Worm (Caenorhabditis elegans) whole organism, L4 larva: ENCODE measurements around the gene R13D7.2.

Experiments used
- ctbp-1 ChIP-seq: fragments of 200-800 bp; sonication (Bioruptor generic); IDR thresholded peaks from 2 replicates; pipeline ENCODE4 v1.3.6; 2022; ENCODE audit warnings: missing genetic modification reagents, missing genetic modification characterization, missing compliant biosample characterization
- fos-1 ChIP-seq: fragments of 150-350 bp; optimal IDR thresholded peaks from 2 replicates; lab custom pipeline; 2014; ENCODE audit warnings: missing biosample characterization, missing genetic modification characterization
- nhr-111 ChIP-seq: fragments of 200-800 bp; sonication (Bioruptor generic); optimal IDR thresholded peaks from 2 replicates; lab custom pipeline; 2018; ENCODE audit warnings: mild to moderate bottlenecking, missing genetic modification characterization, missing compliant biosample characterization
- pha-4 ChIP-seq, 2 experiments: fragments of 150-350 bp in 1 of 2; fragments of 200-800 bp in 1 of 2; sonication (Bioruptor generic) in 1 of 2; IDR thresholded peaks in 1 of 2; optimal IDR thresholded peaks in 1 of 2; 2 replicates each; pipeline versions ENCODE4 v1.3.6 to Lab custom; 2014 to 2022; ENCODE audit warnings: missing genetic modification characterization in 2 of 2, missing genetic modification reagents in 2 of 2, missing biosample characterization in 1 of 2, missing compliant biosample characterization in 1 of 2
- spr-3 ChIP-seq: fragments of 200-800 bp; sonication (Bioruptor generic); optimal IDR thresholded peaks from 2 replicates; lab custom pipeline; 2018; ENCODE audit warnings: mild to moderate bottlenecking, missing genetic modification characterization, missing compliant biosample characterization

DNA sequence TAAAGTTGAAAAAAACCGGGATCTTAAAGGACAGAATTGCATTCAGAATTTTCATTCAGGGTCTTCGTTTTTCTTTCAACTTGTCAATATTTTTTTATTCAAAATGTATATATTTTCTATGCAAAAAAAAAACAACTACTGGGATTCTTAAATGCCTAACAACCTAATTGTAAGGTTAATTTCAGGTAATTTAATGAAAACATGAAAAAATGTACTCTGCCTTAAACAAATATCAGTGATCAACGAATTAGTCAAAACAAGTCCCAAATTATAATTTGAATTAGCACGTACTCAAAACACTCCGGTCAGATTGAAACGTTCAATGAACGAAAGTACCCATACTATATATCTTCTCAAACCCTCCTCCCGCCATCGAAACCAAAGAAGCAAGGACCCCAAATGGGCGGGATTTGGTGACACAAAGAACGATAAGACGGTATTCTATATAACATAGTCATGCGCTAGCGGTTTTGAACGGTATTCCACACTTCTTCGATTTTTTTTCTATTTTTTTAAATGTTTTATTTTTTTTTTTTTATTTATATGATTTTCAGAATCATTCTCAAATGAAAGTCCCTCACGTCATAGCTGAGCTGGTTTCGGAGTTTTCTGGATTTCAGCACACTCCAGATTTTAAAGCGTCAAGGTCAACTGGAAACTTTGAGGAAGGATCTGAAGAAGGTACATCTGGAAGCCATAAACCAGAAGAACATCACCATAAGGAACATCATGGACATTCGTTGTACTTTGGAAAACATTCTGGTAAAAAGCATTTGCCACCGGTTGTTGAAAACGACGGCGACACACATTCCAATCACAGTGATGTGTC lies 25.9 kb downstream of the R13D7.2 start, which contains the start of the genes ddo-2 and F25E5.8:
- TF ChIP-seq pha-4 (GFP tag; IDR thresholded peaks at IDR 0.05; lab: Robert Waterston, UW) (no peak), pha-4 (tag; optimal IDR thresholded peaks at IDR 0.05; lab: Kevin White, UChicago) (no peak), nhr-111 (GFP tag; lab: Kevin White, UChicago) (no peak), ctbp-1 (GFP tag; lab: Robert Waterston, UW) (no peak), spr-3 (GFP tag; lab: Kevin White, UChicago) (no peak), fos-1 (tag; lab: Kevin White, UChicago) (no peak)
